Fruit fly (Drosophila melanogaster): Measurements from ENCODE around the gene CG3308.

Gene CG3308

DNA sequence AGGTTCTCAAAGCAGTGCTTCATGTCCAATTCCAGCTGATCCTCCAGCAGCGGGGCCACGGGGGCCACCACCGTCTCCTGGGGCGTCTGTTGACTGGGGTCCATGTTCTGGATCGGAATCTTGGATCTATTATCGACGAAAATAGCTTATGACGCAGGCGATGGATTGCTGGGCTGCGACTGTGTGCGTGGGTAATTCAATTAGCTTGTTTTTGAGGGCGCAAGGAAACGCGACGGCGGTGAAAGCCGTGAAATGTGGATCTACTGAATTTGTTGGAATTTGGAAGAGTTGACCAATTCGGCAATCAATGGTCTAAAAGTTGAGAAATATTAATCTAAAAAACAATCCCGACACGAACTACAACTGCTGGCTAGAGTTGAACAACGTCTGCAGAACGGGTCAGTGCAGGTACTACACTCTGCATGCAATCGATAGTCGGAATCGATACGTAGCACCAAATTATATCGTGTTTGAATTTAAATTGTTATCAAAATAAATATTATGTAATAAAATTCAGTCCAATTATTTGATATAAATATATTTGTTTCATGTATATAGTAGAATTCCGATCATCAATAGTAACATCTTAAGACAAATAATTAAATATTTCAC, at the start of gene CG3308 (continued):
- TF ChIP-seq pum (GFP tag; optimal IDR thresholded peaks at IDR 0.05): peak; percentile 24
- TF ChIP-seq gfzf (GFP tag; optimal IDR thresholded peaks at IDR 0.05): no peak
- TF ChIP-seq Hmr (GFP tag; optimal IDR thresholded peaks at IDR 0.05): peak; percentile 60
- no peak for TF ChIP-seq CG6854 (GFP tag; optimal IDR thresholded peaks at IDR 0.05)
- TF ChIP-seq tap (tag; optimal IDR thresholded peaks at IDR 0.05): no peak
- TF ChIP-seq luna (GFP tag; optimal IDR thresholded peaks at IDR 0.05): no peak
- TF ChIP-seq fd102C (GFP tag; optimal IDR thresholded peaks at IDR 0.05): no peak
- TF ChIP-seq ind (GFP tag; optimal IDR thresholded peaks at IDR 0.05): peak; percentile 38
- no peak for TF ChIP-seq CG2875 (GFP tag; optimal IDR thresholded peaks at IDR 0.05)
- TF ChIP-seq ase (GFP tag; IDR thresholded peaks at IDR 0.05): no peak
- peak; percentile 86; the same call in 3 of the 4 replicates for TF ChIP-seq chinmo (GFP tag; IDR thresholded peaks at IDR 0.05; ENCODE audit: partially characterized antibody)
- no peak for TF ChIP-seq NC2β (GFP tag; optimal IDR thresholded peaks at IDR 0.05)
- TF ChIP-seq CG12659 (GFP tag; optimal IDR thresholded peaks at IDR 0.05): peak; percentile 47
- TF ChIP-seq psq (GFP tag; optimal IDR thresholded peaks at IDR 0.05): no peak
- TF ChIP-seq Sry-β (GFP tag; optimal IDR thresholded peaks at IDR 0.05): peak; percentile 2
- no peak for TF ChIP-seq CG11093 (GFP tag; IDR thresholded peaks at IDR 0.05)
- TF ChIP-seq seq (GFP tag; IDR thresholded peaks at IDR 0.05): no peak
- TF ChIP-seq Opbp (GFP tag; IDR thresholded peaks at IDR 0.05; ENCODE audit: partially characterized antibody): peak; percentile 89
- TF ChIP-seq chm (GFP tag; IDR thresholded peaks at IDR 0.05): 0 out of 2 replicates have a peak, but pooled peaks have one; percentile 29
- no peak for TF ChIP-seq pho (GFP tag; optimal IDR thresholded peaks at IDR 0.05)
- TF ChIP-seq NFAT (GFP tag; IDR thresholded peaks at IDR 0.05): peak; percentile 67; the same call in 1 of the 2 replicates
- no peak for TF ChIP-seq en (GFP tag; optimal IDR thresholded peaks at IDR 0.05)
- peak; percentile 75 for TF ChIP-seq CG14860 (GFP tag; IDR thresholded peaks at IDR 0.05; ENCODE audit: partially characterized antibody)
- TF ChIP-seq bigmax (GFP tag; optimal IDR thresholded peaks at IDR 0.05): no peak
- no peak for TF ChIP-seq CG6765 (GFP tag; optimal IDR thresholded peaks at IDR 0.05)
- no peak for TF ChIP-seq cwo (GFP tag; optimal IDR thresholded peaks at IDR 0.05)
- TF ChIP-seq sob (GFP tag; IDR thresholded peaks at IDR 0.05): peak; percentile 78
- TF ChIP-seq CG32532 (GFP tag; IDR thresholded peaks at IDR 0.05): peak; percentile 51; the same call in 1 of the 2 replicates
- no peak for TF ChIP-seq CG12744 (GFP tag; optimal IDR thresholded peaks at IDR 0.05)
- TF ChIP-seq CG12769 (tag; optimal IDR thresholded peaks at IDR 0.05): peak; percentile 15
- TF ChIP-seq sima (GFP tag; optimal IDR thresholded peaks at IDR 0.05): no peak
- peak; percentile 9 for TF ChIP-seq Hsf (GFP tag; optimal IDR thresholded peaks at IDR 0.05)
- no peak for TF ChIP-seq ham (GFP tag; IDR thresholded peaks at IDR 0.05)
- peak; percentile 2 for TF ChIP-seq CG7786 (GFP tag; optimal IDR thresholded peaks at IDR 0.05)
- no peak for TF ChIP-seq bab2 (GFP tag; optimal IDR thresholded peaks at IDR 0.05)
- TF ChIP-seq scrt (GFP tag; optimal IDR thresholded peaks at IDR 0.05): no peak
- no peak for TF ChIP-seq CG12071 (GFP tag; optimal IDR thresholded peaks at IDR 0.05)
- TF ChIP-seq usp (GFP tag; optimal IDR thresholded peaks at IDR 0.05): no peak
- TF ChIP-seq CG10209 (GFP tag; optimal IDR thresholded peaks at IDR 0.05): peak; percentile 1
- no peak for TF ChIP-seq hth (optimal IDR thresholded peaks at IDR 0.05)
- TF ChIP-seq h (optimal IDR thresholded peaks at IDR 0.05): no peak
- TF ChIP-seq CG7556 (GFP tag; optimal IDR thresholded peaks at IDR 0.05): peak; percentile 31
- TF ChIP-seq CG7271 (tag; optimal IDR thresholded peaks at IDR 0.05): no peak
- TF ChIP-seq CG8359 (GFP tag; optimal IDR thresholded peaks at IDR 0.05; ENCODE audit: borderline replicate concordance): no peak
- no peak for TF ChIP-seq B-H1 (GFP tag; IDR thresholded peaks at IDR 0.05)
- no peak for TF ChIP-seq CG10959 (GFP tag; IDR thresholded peaks at IDR 0.05)
- TF ChIP-seq CG18011 (GFP tag; optimal IDR thresholded peaks at IDR 0.05): peak; percentile 7
- no peak for TF ChIP-seq tup (GFP tag; optimal IDR thresholded peaks at IDR 0.05)
- no peak for TF ChIP-seq disco-r (GFP tag; optimal IDR thresholded peaks at IDR 0.05)
- no peak for TF ChIP-seq Hr78 (GFP tag; optimal IDR thresholded peaks at IDR 0.05)
